Fruit fly (Drosophila melanogaster): ENCODE measurements around the gene Cpr76Bc.

DNA sequence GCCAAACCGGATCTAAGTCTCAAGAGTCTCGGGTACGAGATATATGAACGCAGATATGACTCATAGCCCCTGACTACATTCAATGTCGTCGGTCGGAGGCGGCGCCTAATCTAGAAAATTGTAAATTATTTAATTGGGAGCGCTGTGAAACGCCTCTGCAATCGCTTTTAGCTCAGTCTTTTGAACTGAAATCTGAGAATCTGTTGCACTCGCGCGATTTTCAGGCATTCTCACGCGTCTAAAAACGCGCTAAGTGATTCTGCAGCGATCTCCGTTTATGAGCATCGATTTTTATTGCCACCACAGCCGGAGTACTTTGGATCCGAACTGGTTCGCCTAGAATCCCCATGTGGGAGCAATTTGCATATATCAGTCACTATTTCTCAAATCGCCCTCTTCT lies 7.8 kb downstream of the Cpr76Bc start:
- no peak for TF ChIP-seq CG7101 (tag; optimal IDR thresholded peaks at IDR 0.05)
- TF ChIP-seq CG12768 (GFP tag; optimal IDR thresholded peaks at IDR 0.05) = no peak
- TF ChIP-seq CG14711 (tag; optimal IDR thresholded peaks at IDR 0.05) = no peak
- TF ChIP-seq ovo (GFP tag; optimal IDR thresholded peaks at IDR 0.05) = no peak
- no peak for TF ChIP-seq Clk (GFP tag; optimal IDR thresholded peaks at IDR 0.05)
- TF ChIP-seq CG33017 (tag; optimal IDR thresholded peaks at IDR 0.05) = no peak
- TF ChIP-seq cic (GFP tag; optimal IDR thresholded peaks at IDR 0.05) = no peak
- no peak for TF ChIP-seq cnc (optimal IDR thresholded peaks at IDR 0.05)
- TF ChIP-seq kay (GFP tag; ENCODE audit: borderline replicate concordance) = no peak
